Worm (Caenorhabditis elegans) whole organism, late embryonic: ENCODE measurements around the gene Y54F10AM.11.
"Not testable (repeated sequence)": the region's sequence is repeated elsewhere in the genome, so short reads cannot be mapped to it uniquely, and the experiment has no call there.

Source experiments
- C08G9.2 ChIP-seq: sonication (generic microtip); optimal IDR thresholded peaks from 2 replicates; lab custom pipeline; 2016; ENCODE audit warnings: mild to moderate bottlenecking, missing genetic modification characterization, moderate library complexity, missing compliant biosample characterization
- C38D4.7 ChIP-seq: fragments of 200-800 bp; sonication (Bioruptor generic); optimal IDR thresholded peaks from 2 replicates; lab custom pipeline; 2018; ENCODE audit warnings: mild to moderate bottlenecking, missing genetic modification characterization, moderate library complexity, missing compliant biosample characterization
- F13H6.1 ChIP-seq: sonication (generic microtip); optimal IDR thresholded peaks from 2 replicates; lab custom pipeline; 2016; ENCODE audit warnings: missing genetic modification characterization, missing compliant biosample characterization
- K02D7.2 ChIP-seq: sonication (generic microtip); optimal IDR thresholded peaks from 2 replicates; lab custom pipeline; 2017; ENCODE audit warnings: mild to moderate bottlenecking, missing genetic modification characterization, missing compliant biosample characterization
- K09A11.1 ChIP-seq: sonication (generic microtip); optimal IDR thresholded peaks from 2 replicates; lab custom pipeline; 2017; ENCODE audit warnings: antibody characterized with exemption, mild to moderate bottlenecking, missing genetic modification characterization, missing compliant biosample characterization; ENCODE audit not compliant: insufficient read depth
- Y22D7AL.16 ChIP-seq: sonication (generic microtip); optimal IDR thresholded peaks from 2 replicates; lab custom pipeline; 2016; ENCODE audit warnings: missing genetic modification characterization, missing compliant biosample characterization
- ama-1 ChIP-seq: fragments of 150-350 bp; optimal IDR thresholded peaks from 2 replicates; lab custom pipeline; 2014
- ceh-2 ChIP-seq: sonication (generic microtip); optimal IDR thresholded peaks from 2 replicates; lab custom pipeline; 2016; ENCODE audit warnings: missing genotype, missing genetic modification characterization, missing compliant biosample characterization
- ceh-22 ChIP-seq: sonication (generic microtip); optimal IDR thresholded peaks from 2 replicates; lab custom pipeline; 2017; ENCODE audit warnings: missing biosample characterization, missing genetic modification characterization
- ceh-24 ChIP-seq: sonication (generic microtip); optimal IDR thresholded peaks from 2 replicates; lab custom pipeline; 2016; ENCODE audit warnings: mild to moderate bottlenecking, missing genetic modification characterization, missing compliant biosample characterization
- ceh-30 ChIP-seq: fragments of 150-350 bp; optimal IDR thresholded peaks from 2 replicates; lab custom pipeline; 2014; ENCODE audit warnings: missing biosample characterization, missing genetic modification characterization
- ceh-45 ChIP-seq: fragments of 200-800 bp; sonication (Bioruptor generic); IDR thresholded peaks from 2 replicates; pipeline ENCODE4 v1.3.6; 2022; ENCODE audit warnings: missing genetic modification reagents, missing genetic modification characterization, missing compliant biosample characterization
- ceh-6 ChIP-seq: fragments of 200-800 bp; sonication (Bioruptor generic); optimal IDR thresholded peaks from 2 replicates; lab custom pipeline; 2018; ENCODE audit warnings: mild to moderate bottlenecking, missing genetic modification characterization, missing compliant biosample characterization
- dve-1 ChIP-seq: sonication (generic microtip); optimal IDR thresholded peaks from 2 replicates; lab custom pipeline; 2017; ENCODE audit warnings: antibody characterized with exemption, mild to moderate bottlenecking, missing genetic modification characterization, missing compliant biosample characterization
- elt-4 ChIP-seq: sonication (generic microtip); optimal IDR thresholded peaks from 2 replicates; lab custom pipeline; 2016; ENCODE audit warnings: missing genetic modification characterization, missing compliant biosample characterization
- ets-4 ChIP-seq: sonication (generic microtip); optimal IDR thresholded peaks from 2 replicates; lab custom pipeline; 2016; ENCODE audit warnings: missing genetic modification characterization, missing compliant biosample characterization
- eyg-1 ChIP-seq: sonication (generic microtip); optimal IDR thresholded peaks from 2 replicates; lab custom pipeline; 2016; ENCODE audit warnings: missing genotype, missing genetic modification characterization, missing compliant biosample characterization
- fax-1 ChIP-seq: sonication (generic microtip); optimal IDR thresholded peaks from 2 replicates; lab custom pipeline; 2016; ENCODE audit warnings: missing genotype, missing genetic modification characterization, missing compliant biosample characterization
- fkh-10 ChIP-seq: fragments of 150-350 bp; optimal IDR thresholded peaks from 2 replicates; lab custom pipeline; 2014; ENCODE audit warnings: missing biosample characterization, missing genetic modification reagents, missing genetic modification characterization
- fkh-6 ChIP-seq: sonication (generic microtip); optimal IDR thresholded peaks from 2 replicates; lab custom pipeline; 2016; ENCODE audit warnings: missing genetic modification characterization, missing compliant biosample characterization
- gmeb-2 ChIP-seq: sonication (generic microtip); optimal IDR thresholded peaks from 2 replicates; lab custom pipeline; 2016; ENCODE audit warnings: missing genetic modification characterization, inconsistent platforms, missing compliant biosample characterization
- hlh-15 ChIP-seq: sonication (generic microtip); optimal IDR thresholded peaks from 2 replicates; lab custom pipeline; 2016; ENCODE audit warnings: missing genetic modification characterization, missing compliant biosample characterization
- hlh-6 ChIP-seq: sonication (generic microtip); optimal IDR thresholded peaks from 2 replicates; lab custom pipeline; 2016; ENCODE audit warnings: missing genotype, missing genetic modification characterization, missing compliant biosample characterization
- lim-6 ChIP-seq: sonication (generic microtip); optimal IDR thresholded peaks from 2 replicates; lab custom pipeline; 2016; ENCODE audit warnings: missing genetic modification characterization, missing compliant biosample characterization
- lin-11 ChIP-seq: fragments of 200-800 bp; sonication (Bioruptor generic); optimal IDR thresholded peaks from 2 replicates; lab custom pipeline; 2018; ENCODE audit warnings: mild to moderate bottlenecking, missing genetic modification characterization, missing compliant biosample characterization
- madf-2 ChIP-seq: sonication (generic microtip); optimal IDR thresholded peaks from 2 replicates; lab custom pipeline; 2017; ENCODE audit warnings: missing genetic modification characterization, missing compliant biosample characterization
- mec-3 ChIP-seq: sonication (generic microtip); optimal IDR thresholded peaks from 2 replicates; lab custom pipeline; 2016; ENCODE audit warnings: borderline replicate concordance, missing genetic modification characterization, missing compliant biosample characterization
- odd-2 ChIP-seq: sonication (generic microtip); optimal IDR thresholded peaks from 2 replicates; lab custom pipeline; 2017; ENCODE audit warnings: antibody characterized with exemption, mild to moderate bottlenecking, missing genetic modification characterization, missing compliant biosample characterization
- pax-1 ChIP-seq: fragments of 150-350 bp; optimal IDR thresholded peaks from 2 replicates; lab custom pipeline; 2014; ENCODE audit warnings: missing biosample characterization, missing genetic modification characterization
- pha-2 ChIP-seq: sonication (generic microtip); optimal IDR thresholded peaks from 2 replicates; lab custom pipeline; 2017; ENCODE audit warnings: mild to moderate bottlenecking, missing genetic modification characterization, missing compliant biosample characterization
- pha-4 ChIP-seq: fragments of 150-350 bp; optimal IDR thresholded peaks from 2 replicates; lab custom pipeline; 2018; ENCODE audit warnings: missing biosample characterization, missing genetic modification reagents, missing genetic modification characterization
- pros-1 ChIP-seq: fragments of 150-350 bp; optimal IDR thresholded peaks from 2 replicates; lab custom pipeline; 2014; ENCODE audit warnings: missing biosample characterization, missing genetic modification reagents, missing genetic modification characterization
- ref-2 ChIP-seq: sonication (generic microtip); optimal IDR thresholded peaks from 2 replicates; lab custom pipeline; 2016; ENCODE audit warnings: missing genetic modification characterization, missing compliant biosample characterization
- sdc-2 ChIP-seq: sonication (generic microtip); optimal IDR thresholded peaks from 2 replicates; lab custom pipeline; 2016; ENCODE audit warnings: missing genotype, missing genetic modification characterization, missing compliant biosample characterization
- syd-9 ChIP-seq: sonication (generic microtip); optimal IDR thresholded peaks from 2 replicates; lab custom pipeline; 2016; ENCODE audit warnings: mild to moderate bottlenecking, missing genetic modification characterization, moderate library complexity, missing compliant biosample characterization
- tbx-2 ChIP-seq: sonication (generic microtip); optimal IDR thresholded peaks from 2 replicates; lab custom pipeline; 2016; ENCODE audit warnings: missing genetic modification characterization, missing compliant biosample characterization
- tbx-7 ChIP-seq: sonication (generic microtip); optimal IDR thresholded peaks from 2 replicates; lab custom pipeline; 2016; ENCODE audit warnings: missing genotype, missing genetic modification characterization, missing compliant biosample characterization
- ttx-3 ChIP-seq: sonication (generic microtip); optimal IDR thresholded peaks from 2 replicates; lab custom pipeline; 2016; ENCODE audit warnings: missing genetic modification reagents, missing genetic modification characterization, missing compliant biosample characterization
- unc-86 ChIP-seq: sonication (generic microtip); optimal IDR thresholded peaks from 2 replicates; lab custom pipeline; 2016; ENCODE audit warnings: missing genetic modification characterization, missing compliant biosample characterization

Y54F10AM.11 gene

DNA sequence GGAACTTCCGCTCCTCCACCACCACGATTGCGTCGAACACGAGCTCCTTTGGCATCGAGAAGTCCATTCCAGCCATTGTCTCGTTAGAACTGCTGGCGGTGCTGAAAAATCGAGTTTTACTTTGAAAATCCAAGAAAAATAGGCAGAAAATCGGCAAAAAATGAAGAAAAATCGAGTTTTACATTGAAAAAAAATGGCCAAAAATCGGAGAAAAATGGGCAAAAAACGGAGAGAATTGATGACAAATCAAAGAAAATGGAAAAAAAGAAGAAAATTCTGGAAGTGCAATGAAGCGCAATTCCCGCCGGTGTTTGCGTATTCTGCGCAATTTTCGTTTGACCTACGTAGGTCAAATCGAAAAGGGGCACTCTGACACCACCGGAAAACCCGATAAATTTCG, at the start of gene Y54F10AM.11:
TSS of gene Y54F10AM.11 (minus strand) at position 101 of the 400 bp plus-strand sequence.
- not testable (repeated sequence) for TF ChIP-seq fkh-6, pha-4, dve-1 (tag; lab: Kevin White, UChicago)

DNA sequence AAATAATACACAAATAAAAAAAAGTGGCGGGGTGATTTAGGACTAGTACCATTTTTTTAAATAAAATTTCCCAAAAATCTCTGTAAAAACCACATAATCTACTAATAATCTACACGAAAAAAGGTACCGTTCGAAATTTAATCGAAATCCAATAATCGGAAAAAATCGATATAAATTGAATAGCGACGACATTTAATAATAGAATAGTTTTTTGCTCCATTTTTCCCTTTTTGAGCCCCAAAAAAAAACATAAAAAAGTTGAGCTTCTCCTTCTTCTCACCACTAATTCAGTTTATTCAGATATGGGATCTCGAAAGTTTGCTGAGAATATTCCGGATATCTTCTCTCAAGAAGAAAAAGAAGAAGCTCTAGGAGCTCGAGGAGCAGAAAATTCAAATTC, 43.9 kb upstream of the Y54F10AM.11 start, which contains the start of gene Y71H2B.5:
TSS of gene Y71H2B.5 (plus strand) at position 301 of the 400 bp plus-strand sequence.
- TF ChIP-seq pros-1, tbx-7, elt-4 (tag; lab: Kevin White, UChicago): not testable (repeated sequence)

DNA sequence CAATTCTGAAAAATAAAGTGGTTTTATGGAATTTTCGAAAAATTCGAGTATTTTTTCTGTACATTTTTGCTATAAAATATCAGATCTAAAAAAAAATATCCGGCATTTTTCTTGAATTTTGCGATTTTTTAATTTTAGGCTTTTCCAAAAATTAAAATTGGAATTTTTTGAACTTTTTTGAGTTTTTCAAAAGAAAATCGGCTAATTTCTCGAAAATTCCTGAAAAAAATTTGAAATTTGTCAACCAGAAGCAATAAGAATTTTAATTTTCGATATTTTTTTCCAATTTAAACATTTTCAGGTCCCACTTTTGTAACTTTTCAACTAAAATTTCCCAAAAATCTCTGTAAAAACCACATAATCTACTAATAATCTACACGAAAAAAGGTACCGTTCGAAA, 39.9 kb upstream of the Y54F10AM.11 start, which contains the start of gene Y71H2B.11:
TSS of gene Y71H2B.11 (plus strand) at position 301 of the 400 bp plus-strand sequence.
- TF ChIP-seq mec-3 (tag; lab: Kevin White, UChicago), result no peak
- no peak for TF ChIP-seq ttx-3
- no peak for TF ChIP-seq madf-2 (tag; lab: Kevin White, UChicago)
- no peak for TF ChIP-seq K09A11.1 (tag; lab: Kevin White, UChicago)
- TF ChIP-seq K02D7.2, result no peak
- TF ChIP-seq C38D4.7, result no peak
- no peak for TF ChIP-seq ama-1 (lab: Kevin White, UChicago)
- no peak for TF ChIP-seq hlh-6
- TF ChIP-seq gmeb-2, result no peak
- TF ChIP-seq odd-2, result no peak

DNA sequence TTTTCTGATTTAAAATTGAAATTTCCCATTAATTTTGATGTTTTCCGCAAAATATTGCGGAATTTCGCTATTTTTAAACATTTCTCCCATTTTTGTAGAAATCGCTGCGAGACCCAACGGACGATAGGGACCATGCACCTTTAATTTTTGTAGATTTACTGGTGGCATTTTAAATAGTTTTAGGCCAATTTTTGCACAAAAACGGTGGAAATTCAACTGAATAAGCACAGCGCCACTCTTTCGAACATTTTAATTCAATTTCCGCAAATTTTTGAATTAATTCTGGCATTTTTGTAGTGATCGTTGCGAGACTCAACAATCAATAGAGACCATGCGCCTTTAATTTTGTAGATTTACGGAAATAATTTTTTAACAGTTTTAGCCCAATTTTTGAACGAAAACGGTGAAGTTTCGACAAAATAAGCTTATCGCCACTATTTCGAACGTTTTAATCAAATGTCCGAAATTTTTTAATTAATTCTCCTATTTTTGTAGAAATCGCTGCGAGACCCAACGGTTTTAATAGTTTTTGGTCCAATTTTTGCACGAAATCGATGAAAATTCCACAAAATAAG, 34.8 kb upstream of the Y54F10AM.11 start:
- no peak for TF ChIP-seq Y22D7AL.16 (tag; lab: Kevin White, UChicago)
- no peak for TF ChIP-seq tbx-2
- no peak for TF ChIP-seq lim-6 (tag; lab: Kevin White, UChicago)
- TF ChIP-seq fkh-6 (tag; lab: Kevin White, UChicago), result no peak
- no peak for TF ChIP-seq fkh-10 (GFP tag; lab: Kevin White, UChicago)
- no peak for TF ChIP-seq ceh-45 (GFP tag; lab: Robert Waterston, UW)
- TF ChIP-seq, all 69 proteins: peak for 0

DNA sequence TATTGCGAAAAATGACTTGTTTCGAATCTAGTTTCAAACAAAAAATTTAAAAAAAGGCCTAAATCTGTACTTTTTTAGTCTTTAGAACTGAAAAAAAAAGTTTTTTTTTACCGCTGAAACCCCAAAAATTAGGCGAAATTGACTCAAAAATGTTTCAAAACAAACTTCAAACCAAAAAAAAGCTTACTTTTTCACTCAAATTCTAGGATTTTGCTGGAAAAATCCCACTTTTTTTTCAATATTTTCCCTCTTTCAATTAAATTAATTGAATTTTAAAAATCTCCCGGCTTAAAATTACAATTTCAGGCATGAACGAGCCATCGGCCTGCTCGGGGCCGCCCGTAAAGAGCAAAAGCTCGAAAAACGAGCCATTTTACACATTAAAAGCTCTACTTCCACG, 34.0 kb upstream of the Y54F10AM.11 start, which contains the start of gene mdt-19:
TSS of gene mdt-19 (plus strand) at position 301 of the 400 bp plus-strand sequence.
- TF ChIP-seq fkh-6 (tag; lab: Kevin White, UChicago), result no peak
- TF ChIP-seq C08G9.2, result no peak
- no peak for TF ChIP-seq pax-1 (tag; lab: Kevin White, UChicago)
- no peak for TF ChIP-seq F13H6.1 (tag; lab: Kevin White, UChicago)
- TF ChIP-seq pha-4 (tag; lab: Kevin White, UChicago), result no peak
- no peak for TF ChIP-seq ceh-24 (tag; lab: Kevin White, UChicago)
- no peak for TF ChIP-seq ceh-6
- TF ChIP-seq ceh-45 (GFP tag; lab: Robert Waterston, UW), result no peak
- no peak for TF ChIP-seq hlh-6
- no peak for TF ChIP-seq C38D4.7
- no peak for TF ChIP-seq elt-4 (tag; lab: Kevin White, UChicago)
- TF ChIP-seq eyg-1 (tag; lab: Kevin White, UChicago), result no peak
- TF ChIP-seq ref-2 (tag; lab: Kevin White, UChicago), result no peak

DNA sequence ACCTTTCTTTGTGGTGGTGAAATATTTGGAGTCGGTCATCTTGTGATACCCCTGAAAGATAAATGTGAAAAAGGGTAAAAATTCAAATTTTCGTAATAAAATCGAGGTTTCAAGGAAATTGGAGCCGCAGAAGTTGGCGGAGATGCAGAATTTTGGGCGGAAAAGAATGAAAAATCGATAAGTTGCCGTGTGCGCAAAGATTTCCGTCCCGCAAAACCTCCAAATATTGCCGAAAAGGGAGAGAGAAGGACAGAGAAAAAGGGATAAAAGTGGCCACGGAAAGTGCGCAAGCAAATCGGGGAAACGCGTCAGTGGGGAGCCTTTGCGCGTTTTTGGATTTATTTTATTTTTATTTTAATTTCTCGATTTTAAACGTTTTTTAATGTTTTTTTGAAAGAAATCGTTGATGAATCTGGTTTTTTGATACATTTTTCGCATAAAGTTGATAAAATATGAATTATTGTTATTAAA, 33.2 kb upstream of the Y54F10AM.11 start, which contains the start of gene apb-1:
TSS of gene apb-1 (minus strand) at position 51 of the 471 bp plus-strand sequence.
- TF ChIP-seq elt-4 (tag; lab: Kevin White, UChicago) (no peak), ttx-3 (peak; percentile 51), ceh-30 (tag; lab: Kevin White, UChicago) (peak; percentile 58), C38D4.7 (peak; percentile 24), fkh-10 (GFP tag; lab: Kevin White, UChicago) (peak; percentile 52), lin-11 (tag; lab: Kevin White, UChicago) (peak; percentile 49), sdc-2 (tag; lab: Kevin White, UChicago) (peak; percentile 28), pha-4 (tag; lab: Kevin White, UChicago) (no peak), fax-1 (tag; lab: Kevin White, UChicago) (peak; percentile 20), pha-2 (tag; lab: Kevin White, UChicago) (no peak), hlh-15 (tag; lab: Kevin White, UChicago) (no peak), odd-2 (no peak), tbx-7 (tag; lab: Kevin White, UChicago) (no peak), tbx-2 (peak; percentile 79), mec-3 (tag; lab: Kevin White, UChicago) (no peak), unc-86 (tag; lab: Kevin White, UChicago) (peak; percentile 79), ets-4 (tag; lab: Kevin White, UChicago) (peak; percentile 25), syd-9 (tag; lab: Kevin White, UChicago) (peak; percentile 31), fkh-6 (tag; lab: Kevin White, UChicago) (no peak), ceh-22 (tag; lab: Kevin White, UChicago) (no peak), pros-1 (tag; lab: Kevin White, UChicago) (no peak), eyg-1 (tag; lab: Kevin White, UChicago) (no peak), ceh-6 (peak; percentile 13), ceh-2 (tag; lab: Kevin White, UChicago) (peak; percentile 58)
